Worm (Caenorhabditis elegans): ENCODE measurements around the gene clec-147.

The clec-147 gene

DNA sequence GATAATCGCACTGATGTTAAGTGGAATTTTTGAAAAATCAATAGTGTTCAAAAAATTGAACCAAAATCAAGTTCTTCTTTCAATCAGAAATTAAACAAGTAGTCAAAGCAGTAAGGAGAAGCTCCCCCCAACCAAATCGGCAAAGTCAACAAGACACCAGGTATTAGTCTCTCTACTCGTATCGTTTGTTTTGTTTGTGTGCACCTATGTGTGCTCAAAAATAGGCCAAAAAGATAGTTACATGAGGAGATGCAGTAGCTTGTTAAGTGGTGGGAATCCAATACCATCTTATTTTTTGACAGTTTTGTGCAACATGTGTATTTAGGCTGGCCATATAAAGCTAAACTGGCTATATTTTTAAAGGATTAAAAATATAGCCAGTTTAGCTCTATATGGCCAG, 31.4 kb downstream of the clec-147 start, which contains the start of gene K10H10.12:
TSS of gene K10H10.12 (minus strand) at position 101 of the 400 bp plus-strand sequence.
- TF ChIP-seq ceh-34 (tag; optimal IDR thresholded peaks at IDR 0.05), result no peak
- TF ChIP-seq tbx-2 (tag; optimal IDR thresholded peaks at IDR 0.05), result no peak
- TF ChIP-seq K02D7.2 (tag; optimal IDR thresholded peaks at IDR 0.05), result no peak
- no peak for TF ChIP-seq elt-4 (tag; optimal IDR thresholded peaks at IDR 0.05)
- no peak for TF ChIP-seq K09A11.1 (tag; optimal IDR thresholded peaks at IDR 0.05; ENCODE audit: insufficient read depth)

- no peak for TF ChIP-seq pha-2 (tag; optimal IDR thresholded peaks at IDR 0.05)
- TF ChIP-seq F13H6.1 (tag; optimal IDR thresholded peaks at IDR 0.05), result no peak
- no peak for TF ChIP-seq fkh-10 (GFP tag; optimal IDR thresholded peaks at IDR 0.05)
- TF ChIP-seq pqm-1 (tag; optimal IDR thresholded peaks at IDR 0.05), result no peak
- no peak for TF ChIP-seq hlh-6 (tag; optimal IDR thresholded peaks at IDR 0.05)
- TF ChIP-seq dve-1 (tag; optimal IDR thresholded peaks at IDR 0.05), result no peak
- TF ChIP-seq hlh-13 (GFP tag; optimal IDR thresholded peaks at IDR 0.05), result no peak
- TF ChIP-seq ref-2 (tag; optimal IDR thresholded peaks at IDR 0.05), result no peak
- no peak for TF ChIP-seq ceh-22 (tag; optimal IDR thresholded peaks at IDR 0.05)
- no peak for TF ChIP-seq hlh-8 (tag; optimal IDR thresholded peaks at IDR 0.05)
- no peak for TF ChIP-seq nfya-1 (tag; optimal IDR thresholded peaks at IDR 0.05)
- no peak for TF ChIP-seq fax-1 (tag; optimal IDR thresholded peaks at IDR 0.05)
- no peak for TF ChIP-seq K09A11.1 (tag; optimal IDR thresholded peaks at IDR 0.05; ENCODE audit: insufficient read depth)
- no peak for TF ChIP-seq ceh-14 (tag; optimal IDR thresholded peaks at IDR 0.05)
- no peak for TF ChIP-seq ceh-34 (tag; optimal IDR thresholded peaks at IDR 0.05)
- TF ChIP-seq T23F11.4 (GFP tag; optimal IDR thresholded peaks at IDR 0.05), result no peak
- no peak for TF ChIP-seq C08G9.2 (tag; optimal IDR thresholded peaks at IDR 0.05)
- no peak for TF ChIP-seq rnt-1 (tag; optimal IDR thresholded peaks at IDR 0.05)
Measured at ce11 chrII:14502997-14503396, 34.6 kb downstream of the clec-147 start, which contains the start of gene K10H10.6. K10H10.6 (plus strand) TSS chrII:14503297.

ce11 chrII:14501447-14501846, 36.2 kb downstream of the clec-147 start, which contains the start of gene K10H10.5:
K10H10.5 (plus strand) TSS chrII:14501747.
- TF ChIP-seq dmd-4 (tag; optimal IDR thresholded peaks at IDR 0.05; ENCODE audit: borderline replicate concordance), result no peak
- TF ChIP-seq zip-5 (tag; optimal IDR thresholded peaks at IDR 0.05), result no peak
- no peak for TF ChIP-seq pha-2 (tag; optimal IDR thresholded peaks at IDR 0.05)
- TF ChIP-seq ama-1 (optimal IDR thresholded peaks at IDR 0.05), result no peak
- no peak for TF ChIP-seq hlh-8 (tag; optimal IDR thresholded peaks at IDR 0.05)
- no peak for TF ChIP-seq fkh-10 (GFP tag; optimal IDR thresholded peaks at IDR 0.05)
- no peak for TF ChIP-seq gmeb-2 (tag; optimal IDR thresholded peaks at IDR 0.05)
- no peak for TF ChIP-seq K02D7.2 (tag; optimal IDR thresholded peaks at IDR 0.05)
- no peak for TF ChIP-seq hlh-15 (tag; optimal IDR thresholded peaks at IDR 0.05)
- TF ChIP-seq ahr-1 (tag; optimal IDR thresholded peaks at IDR 0.05), result no peak
- TF ChIP-seq ceh-34 (tag; optimal IDR thresholded peaks at IDR 0.05), result no peak
- TF ChIP-seq ceh-31 (tag; optimal IDR thresholded peaks at IDR 0.05), result no peak
- TF ChIP-seq unc-55 (GFP tag; optimal IDR thresholded peaks at IDR 0.05), result no peak

- TF ChIP-seq tbx-2 (tag; optimal IDR thresholded peaks at IDR 0.05), result no peak
- TF ChIP-seq eyg-1 (tag; optimal IDR thresholded peaks at IDR 0.05), result no peak
- TF ChIP-seq ztf-16 (tag; optimal IDR thresholded peaks at IDR 0.05), result no peak
- TF ChIP-seq K09A11.1 (tag; optimal IDR thresholded peaks at IDR 0.05; ENCODE audit: insufficient read depth), result no peak
- no peak for TF ChIP-seq hlh-6 (tag; optimal IDR thresholded peaks at IDR 0.05)
- no peak for TF ChIP-seq ceh-2 (tag; optimal IDR thresholded peaks at IDR 0.05)
- TF ChIP-seq pha-4 (tag; optimal IDR thresholded peaks at IDR 0.05), result no peak
- TF ChIP-seq ceh-6 (GFP tag; optimal IDR thresholded peaks at IDR 0.05), result no peak
Measured at ce11 chrII:14500122-14500521, 37.5 kb downstream of the clec-147 start, which contains the start of gene K10H10.4. K10H10.4 (plus strand) TSS chrII:14500422.

- TF ChIP-seq ceh-14 (tag; optimal IDR thresholded peaks at IDR 0.05) (no peak), syd-9 (tag; optimal IDR thresholded peaks at IDR 0.05) (no peak), nhr-11 (tag; optimal IDR thresholded peaks at IDR 0.05) (no peak), elt-2 (tag; optimal IDR thresholded peaks at IDR 0.05) (no peak), gmeb-2 (tag; optimal IDR thresholded peaks at IDR 0.05) (no peak)
Measured at ce11 chrII:14497848-14498247, 39.8 kb downstream of the clec-147 start, which contains the start of gene dhs-8. dhs-8 (plus strand) TSS chrII:14498026.

Data from whole organism, late embryonic.